Worm (Caenorhabditis elegans): ENCODE results near the gene srbc-82.
"Not testable (repeated sequence)": the region's sequence is repeated elsewhere in the genome, so short reads cannot be mapped to it uniquely, and the experiment has no call there.

DNA sequence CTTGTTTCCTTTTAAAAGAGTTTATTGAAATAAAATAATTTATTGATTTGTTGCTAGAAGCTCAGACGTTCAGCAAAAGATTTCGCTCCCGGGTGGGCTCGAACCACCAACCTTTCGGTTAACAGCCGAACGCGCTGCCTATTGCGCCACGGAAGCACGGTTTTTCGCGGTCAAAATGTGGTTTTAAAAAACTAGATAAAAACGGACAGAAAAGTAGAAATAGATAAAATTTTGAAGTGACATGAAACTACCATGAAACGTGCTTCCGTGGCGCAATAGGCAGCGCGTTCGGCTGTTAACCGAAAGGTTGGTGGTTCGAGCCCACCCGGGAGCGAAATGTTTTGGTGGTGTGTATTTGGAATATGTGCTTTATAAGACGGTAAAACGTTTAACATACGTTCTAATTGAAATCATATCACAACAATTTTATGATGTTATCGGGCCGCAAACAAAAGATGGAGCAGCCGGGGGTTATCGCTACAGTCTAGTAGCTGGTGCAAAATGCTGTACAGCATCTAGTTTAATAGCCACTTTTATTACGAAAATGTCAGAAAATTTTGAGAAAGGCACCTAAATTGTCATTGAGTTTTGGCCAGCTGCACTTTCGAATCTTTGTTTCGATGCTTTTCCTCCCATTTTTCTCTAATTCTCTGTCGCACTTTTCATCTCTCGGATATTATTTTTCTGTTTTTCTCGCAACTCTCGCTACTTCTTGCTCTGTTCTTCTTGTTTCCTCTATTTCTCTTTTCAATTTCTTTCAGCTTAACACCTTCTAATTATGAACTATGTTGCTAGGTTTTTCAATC lies 38.1 kb downstream of the srbc-82 start, which contains the start of gene slc-9B.2:
- not testable (repeated sequence) for TF ChIP-seq ceh-82, elt-3, fos-1, lsy-2, snpc-4, pqm-1 (tag; optimal IDR thresholded peaks at IDR 0.05)
- TF ChIP-seq grh-1 (GFP tag; IDR thresholded peaks at IDR 0.05), result 0 out of 2 replicates have a peak, but pooled peaks have one; percentile 20

Data from whole organism, L1 larva.